Fruit fly (Drosophila melanogaster): ENCODE results near the gene Cpr72Ec.

Cpr72Ec gene

dm6 chr3L:16410234-16411119 lies 43.3 kb upstream of the Cpr72Ec start (continued):
- TF ChIP-seq Med (GFP tag) (peak; percentile 78), CG10462 (GFP tag; optimal IDR thresholded peaks at IDR 0.05) (no peak), CG10209 (GFP tag; optimal IDR thresholded peaks at IDR 0.05) (no peak), NFAT (GFP tag; IDR thresholded peaks at IDR 0.05) (0 out of 2 replicates have a peak, but pooled peaks have one; percentile 36), fru (optimal IDR thresholded peaks at IDR 0.05) (no peak), nmo (GFP tag; optimal IDR thresholded peaks at IDR 0.05) (no peak), B-H2 (GFP tag; optimal IDR thresholded peaks at IDR 0.05) (no peak), CG10267 (tag; optimal IDR thresholded peaks at IDR 0.05) (no peak), CG9215 (GFP tag; IDR thresholded peaks at IDR 0.05) (no peak), Nf-YB (GFP tag; optimal IDR thresholded peaks at IDR 0.05) (no peak), CG8765 (GFP tag; IDR thresholded peaks at IDR 0.05) (no peak; the same call in 1 of the 2 replicates), eyg (GFP tag; optimal IDR thresholded peaks at IDR 0.05) (no peak), CG8388 (GFP tag; optimal IDR thresholded peaks at IDR 0.05) (no peak), ase (GFP tag; IDR thresholded peaks at IDR 0.05) (no peak), sim (GFP tag; IDR thresholded peaks at IDR 0.05) (no peak), dan (GFP tag; IDR thresholded peaks at IDR 0.05) (no peak), ranshi (GFP tag; IDR thresholded peaks at IDR 0.05) (no peak), CG32772 (GFP tag; IDR thresholded peaks at IDR 0.05) (no peak), psq (GFP tag; optimal IDR thresholded peaks at IDR 0.05) (no peak), pnt (GFP tag; optimal IDR thresholded peaks at IDR 0.05) (no peak), CG17802 (tag; optimal IDR thresholded peaks at IDR 0.05) (no peak), Opbp (GFP tag; IDR thresholded peaks at IDR 0.05; ENCODE audit: partially characterized antibody) (0 out of 3 replicates have a peak, but pooled peaks have one; percentile 34), onecut (GFP tag; IDR thresholded peaks at IDR 0.05) (no peak), kah (GFP tag; optimal IDR thresholded peaks at IDR 0.05) (no peak), Poxn (GFP tag; IDR thresholded peaks at IDR 0.05) (no peak), chinmo (GFP tag; IDR thresholded peaks at IDR 0.05; ENCODE audit: partially characterized antibody) (peak; percentile 57; the same call in 1 of the 4 replicates), Hr39 (optimal IDR thresholded peaks at IDR 0.05) (no peak), mam (GFP tag; optimal IDR thresholded peaks at IDR 0.05) (no peak), amos (GFP tag; IDR thresholded peaks at IDR 0.05; ENCODE audit: partially characterized antibody) (no peak), Lim3 (GFP tag; IDR thresholded peaks at IDR 0.05) (no peak), tgo (GFP tag; IDR thresholded peaks at IDR 0.05) (no peak), phol (tag; optimal IDR thresholded peaks at IDR 0.05) (peak; percentile 54), H15 (GFP tag; IDR thresholded peaks at IDR 0.05) (no peak), dati (GFP tag; IDR thresholded peaks at IDR 0.05) (no peak), CG14860 (GFP tag; IDR thresholded peaks at IDR 0.05; ENCODE audit: partially characterized antibody) (no peak), ro (GFP tag; IDR thresholded peaks at IDR 0.05) (no peak), NC2α (GFP tag; optimal IDR thresholded peaks at IDR 0.05) (no peak), CG7963 (GFP tag; IDR thresholded peaks at IDR 0.05; ENCODE audit: partially characterized antibody) (no peak), CG8281 (tag; optimal IDR thresholded peaks at IDR 0.05) (no peak), Dfd (GFP tag; optimal IDR thresholded peaks at IDR 0.05) (no peak), CG2875 (GFP tag; optimal IDR thresholded peaks at IDR 0.05) (no peak), scrt (GFP tag; optimal IDR thresholded peaks at IDR 0.05) (peak; percentile 63), CG9797 (GFP tag; optimal IDR thresholded peaks at IDR 0.05) (no peak), Xrp1 (GFP tag; IDR thresholded peaks at IDR 0.05) (no peak), bcd (GFP tag; optimal IDR thresholded peaks at IDR 0.05) (no peak), Sox100B (GFP tag; optimal IDR thresholded peaks at IDR 0.05) (no peak), kni (GFP tag; optimal IDR thresholded peaks at IDR 0.05) (peak; percentile 53), Hsf (GFP tag; optimal IDR thresholded peaks at IDR 0.05) (no peak), YL-1 (GFP tag; optimal IDR thresholded peaks at IDR 0.05) (no peak), CG10147 (GFP tag; optimal IDR thresholded peaks at IDR 0.05) (no peak)
